Fruit fly (Drosophila melanogaster): ENCODE measurements around the gene CG2116.

DNA sequence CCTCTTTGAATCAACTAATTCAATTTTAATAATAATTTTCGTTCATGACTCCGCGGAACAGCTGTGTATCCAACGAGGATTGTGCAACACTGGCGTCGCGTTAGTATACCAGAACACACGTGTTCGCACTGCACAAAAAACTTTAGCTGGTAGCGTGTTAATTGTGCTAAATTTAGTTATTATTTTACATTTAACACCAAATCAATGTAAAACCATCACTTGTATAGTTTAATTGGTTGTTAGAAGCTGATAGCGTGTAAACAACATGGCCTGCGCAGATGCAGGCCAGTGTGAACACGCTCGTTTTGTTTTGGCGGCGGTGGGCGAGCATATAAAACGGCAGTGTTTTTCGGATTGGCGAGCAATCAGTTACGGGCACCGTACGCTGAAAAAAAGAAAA, 27.7 kb downstream of the CG2116 start, which contains the start of the genes Traf6 and GIIIspla2:
- peak; percentile 42 for TF ChIP-seq CG6792 (GFP tag; optimal IDR thresholded peaks at IDR 0.05)
- TF ChIP-seq Blimp-1 (GFP tag; optimal IDR thresholded peaks at IDR 0.05), result no peak
- TF ChIP-seq svp (GFP tag), result no peak
- TF ChIP-seq Gug (GFP tag; IDR thresholded peaks at IDR 0.05), result peak; percentile 75
- TF ChIP-seq CG16779 (tag; optimal IDR thresholded peaks at IDR 0.05), result no peak
- TF ChIP-seq CG8119 (GFP tag; IDR thresholded peaks at IDR 0.05), result peak; percentile 63
- TF ChIP-seq CG10669 (GFP tag; optimal IDR thresholded peaks at IDR 0.05), result peak; percentile 72
- peak; percentile 83 for TF ChIP-seq Eip78C (GFP tag)
- peak; percentile 85 for TF ChIP-seq lz (GFP tag; optimal IDR thresholded peaks at IDR 0.05)
- peak; percentile 81 for TF ChIP-seq CG10631 (GFP tag; optimal IDR thresholded peaks at IDR 0.05)

All from whole organism, prepupa.